Fruit fly (Drosophila melanogaster): ENCODE results near the gene ewg.

The ewg gene

DNA sequence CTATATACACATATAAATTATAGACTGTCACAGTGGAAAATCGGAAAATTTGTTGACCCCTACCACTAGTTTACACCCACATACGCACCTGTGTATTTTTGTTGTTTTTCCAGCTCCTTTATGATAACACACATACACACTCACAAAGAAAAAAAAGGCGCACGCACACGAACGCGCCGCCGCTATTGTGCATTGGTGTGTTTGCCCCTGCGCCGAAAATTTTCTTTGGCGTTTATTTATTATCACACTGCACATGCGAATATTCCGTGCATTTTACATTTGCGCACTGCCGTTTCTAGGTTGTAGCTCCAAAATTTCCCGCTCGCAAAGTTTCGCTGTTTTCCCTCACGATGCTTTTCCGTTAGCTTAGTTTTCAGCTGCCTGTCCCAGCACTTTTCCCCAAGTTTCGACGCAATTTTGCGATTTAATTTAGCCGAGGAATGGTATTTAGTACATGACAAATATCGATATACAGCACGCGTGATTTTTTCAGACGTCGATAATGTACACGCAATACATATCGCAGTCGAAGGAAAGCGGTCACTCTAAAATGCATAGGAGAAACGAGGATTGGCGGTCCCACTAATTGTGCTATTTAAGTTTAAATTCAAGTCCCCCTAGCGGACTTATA, at the start of gene ewg, which contains the start of gene CG3777:
TSS of gene ewg (minus strand) at position 622 of the 631 bp plus-strand sequence.
TSS of gene CG3777 (plus strand) at position 607 of the 631 bp plus-strand sequence.
- TF ChIP-seq noc (tag; optimal IDR thresholded peaks at IDR 0.05), result no peak

DNA sequence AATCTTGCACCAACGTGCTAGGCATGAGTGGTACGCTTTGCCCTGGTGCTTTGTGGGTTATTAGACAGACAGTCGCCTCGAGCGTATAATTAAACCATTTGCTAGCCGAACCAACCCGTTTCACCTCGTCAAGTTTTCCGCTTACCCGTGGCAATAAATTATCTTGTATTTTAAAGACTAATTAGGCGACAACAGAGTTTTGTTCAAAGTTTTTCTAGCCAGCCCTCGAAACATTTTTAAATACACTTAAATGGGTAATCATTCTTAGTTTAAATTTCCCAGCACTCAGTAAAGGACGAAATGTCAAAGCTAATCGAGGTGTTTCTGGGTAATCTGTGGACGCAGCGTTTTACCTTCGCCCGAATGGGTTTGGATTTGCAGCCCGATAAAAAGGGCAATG, 35.3 kb upstream of the ewg start, which contains the start of gene Or1a:
TSS of gene Or1a (plus strand) at position 301 of the 400 bp plus-strand sequence.
- TF ChIP-seq noc (tag; optimal IDR thresholded peaks at IDR 0.05), result no peak

DNA sequence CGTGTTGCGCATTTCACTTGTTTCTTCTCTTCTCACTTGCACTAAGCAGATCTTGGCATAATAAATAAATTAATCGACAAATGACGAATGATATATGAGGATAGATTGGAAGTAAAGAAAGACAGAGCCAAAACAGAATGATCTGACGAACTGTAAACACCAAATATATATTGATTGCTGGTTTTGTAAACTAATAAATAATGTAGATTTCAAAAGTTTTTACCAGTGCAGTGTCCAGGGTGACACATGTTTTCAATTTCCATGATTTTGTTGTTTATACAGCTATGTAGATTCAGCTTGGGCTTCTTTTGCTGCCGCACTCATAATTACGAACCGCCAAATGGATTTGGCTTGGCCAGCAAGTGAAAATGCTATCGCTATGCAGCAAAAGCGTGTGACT, 31.8 kb upstream of the ewg start:
- TF ChIP-seq noc (tag; optimal IDR thresholded peaks at IDR 0.05), result no peak

- TF ChIP-seq noc (tag; optimal IDR thresholded peaks at IDR 0.05), result no peak
Observed at dm6 chrX:307384-307783, 27.9 kb upstream of the ewg start, which contains the start of gene CG12470. TSS of gene CG12470 (plus strand) at chrX:307684.

dm6 chrX:294839-295238, 15.3 kb upstream of the ewg start, which contains the start of gene CG13375:
TSS of gene CG13375 (minus strand) at chrX:294962.
- no peak for TF ChIP-seq noc (tag; optimal IDR thresholded peaks at IDR 0.05)

DNA sequence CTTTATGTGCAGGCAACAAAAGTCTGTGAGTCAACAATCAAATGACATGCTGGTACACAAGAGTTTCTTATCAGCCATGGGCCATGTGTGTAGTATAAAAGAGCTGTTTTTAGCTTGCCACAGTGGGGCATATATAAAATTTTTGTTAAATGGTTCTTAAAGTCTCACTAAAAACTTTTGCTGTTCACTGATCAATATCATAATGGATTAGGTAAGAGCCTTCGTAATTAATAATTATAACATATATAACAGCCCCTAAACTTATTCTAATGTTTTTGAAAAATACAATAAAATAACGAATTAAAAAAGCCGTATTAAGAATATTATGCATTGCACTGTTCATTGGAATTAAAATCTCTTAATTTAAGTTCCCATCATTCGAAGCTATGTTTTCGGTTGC, 13.7 kb upstream of the ewg start:
- TF ChIP-seq noc (tag; optimal IDR thresholded peaks at IDR 0.05), result no peak

DNA sequence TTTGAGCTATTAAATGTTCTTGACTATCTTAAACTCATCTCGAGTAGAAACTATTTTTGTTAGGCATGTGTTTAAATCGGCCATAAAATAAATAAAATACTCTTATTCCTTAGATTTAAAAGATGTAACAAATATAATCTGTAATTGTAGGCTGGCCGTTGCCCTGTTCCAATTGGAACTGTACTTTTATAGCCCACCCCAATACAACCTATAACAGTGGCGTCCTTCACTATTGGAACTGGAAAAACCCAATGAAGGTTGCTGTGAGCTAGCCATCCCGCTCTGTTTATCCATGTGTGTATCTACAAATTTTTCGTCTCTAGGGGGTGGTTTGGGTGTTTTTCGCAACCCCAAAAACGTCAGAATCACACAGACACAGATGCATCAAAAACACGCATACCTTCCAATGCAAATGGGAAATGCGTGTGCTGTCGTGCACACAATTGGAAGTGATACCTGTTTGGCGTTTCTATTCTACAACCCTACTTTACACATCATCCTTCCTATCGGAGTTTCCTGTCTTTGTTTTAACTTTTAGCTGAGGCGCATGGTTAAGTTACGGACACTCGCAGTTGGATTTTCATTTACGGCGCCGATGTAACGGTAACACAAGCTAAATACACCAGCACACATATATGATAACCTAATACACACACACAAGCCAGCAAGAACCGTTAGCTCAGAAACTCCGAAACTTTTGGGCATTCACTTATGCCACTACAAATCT, 985 bp downstream of the ewg start:
- TF ChIP-seq noc (tag; optimal IDR thresholded peaks at IDR 0.05), result no peak

DNA sequence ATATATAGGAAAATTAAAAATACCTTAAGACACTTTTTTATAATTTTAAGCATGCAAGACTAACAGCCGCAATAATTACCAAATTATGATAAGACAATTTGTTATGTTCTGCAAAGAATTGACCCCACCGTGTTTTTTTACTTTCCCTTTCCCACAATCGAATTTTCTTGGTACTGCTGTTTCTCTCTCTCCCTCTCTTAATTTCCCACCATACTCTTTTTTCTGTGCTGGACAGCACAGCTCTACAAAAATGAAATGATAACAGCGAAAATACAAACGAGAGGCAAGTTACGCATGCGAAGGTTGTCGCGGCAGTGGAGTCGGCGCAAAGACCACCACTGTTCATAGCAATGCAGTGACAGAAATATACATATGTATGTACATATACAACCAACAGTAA, 1.6 kb downstream of the ewg start:
- no peak for TF ChIP-seq noc (tag; optimal IDR thresholded peaks at IDR 0.05)

DNA sequence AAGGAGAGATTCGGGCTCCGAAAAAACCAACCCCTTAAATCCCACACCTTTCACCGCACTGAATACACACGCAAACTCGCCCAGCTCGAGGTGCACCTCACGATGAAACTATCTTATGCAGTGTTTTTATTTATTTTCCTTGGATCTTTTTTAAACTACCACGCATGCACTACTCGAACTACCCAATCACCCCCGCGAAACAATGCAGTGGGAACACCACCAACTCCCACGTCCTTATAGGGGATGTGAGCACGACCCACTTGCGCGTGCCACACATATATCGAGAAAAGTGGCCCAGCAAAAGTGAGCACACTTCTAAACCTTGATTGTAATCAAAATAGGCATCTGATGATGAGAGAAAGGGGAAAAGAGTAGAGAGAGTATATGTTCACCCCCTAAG, 2.9 kb downstream of the ewg start:
- no peak for TF ChIP-seq noc (tag; optimal IDR thresholded peaks at IDR 0.05)

DNA sequence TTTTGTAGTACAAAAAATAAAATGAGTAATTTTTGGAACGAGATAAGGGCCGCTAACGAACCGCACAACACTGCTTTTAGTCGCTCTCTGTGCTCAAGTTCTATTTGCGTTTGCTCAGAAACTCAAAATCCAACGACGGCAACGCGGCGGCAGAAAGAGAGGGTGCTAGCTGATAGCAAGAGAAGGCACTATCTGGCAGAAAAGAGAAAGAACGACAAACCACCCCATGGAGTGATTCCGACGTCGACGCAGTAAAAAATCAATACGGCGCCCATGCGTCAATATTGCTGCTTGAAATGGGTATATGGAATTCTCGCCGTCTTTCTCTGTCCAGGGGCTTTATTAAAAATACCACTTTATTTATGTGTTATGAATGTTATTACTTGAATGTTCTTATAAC, 3.5 kb downstream of the ewg start:
- TF ChIP-seq noc (tag; optimal IDR thresholded peaks at IDR 0.05), result no peak

- no peak for TF ChIP-seq noc (tag; optimal IDR thresholded peaks at IDR 0.05)
Observed at dm6 chrX:267979-268378, 11.5 kb downstream of the ewg start.

DNA sequence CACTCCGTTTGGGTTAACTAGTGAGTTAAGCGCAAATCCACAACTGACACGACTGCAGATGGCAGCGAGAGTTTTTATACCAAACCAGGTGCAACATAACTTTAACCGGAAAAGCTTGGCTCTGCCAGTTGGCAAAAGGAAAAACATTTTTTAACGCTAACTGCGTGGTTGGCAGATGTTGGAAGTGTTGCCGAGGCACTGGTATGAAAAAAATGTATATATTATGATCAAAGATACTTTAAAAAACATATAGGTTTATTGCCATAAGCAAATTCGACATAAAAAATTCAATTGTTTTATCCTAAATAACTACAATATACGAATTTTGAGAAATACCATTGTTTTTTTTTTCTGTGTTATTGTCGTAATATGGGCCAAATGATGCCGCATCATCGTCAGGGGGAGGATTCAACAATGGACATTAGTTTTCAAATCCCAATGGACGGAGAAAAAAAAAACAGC, 12.5 kb downstream of the ewg start, which contains the start of gene CG13376:
TSS of gene CG13376 (minus strand) at position 51 of the 462 bp plus-strand sequence.
- TF ChIP-seq noc (tag; optimal IDR thresholded peaks at IDR 0.05), result no peak

dm6 chrX:265692-266091, 13.8 kb downstream of the ewg start:
- no peak for TF ChIP-seq noc (tag; optimal IDR thresholded peaks at IDR 0.05)

- no peak for TF ChIP-seq noc (tag; optimal IDR thresholded peaks at IDR 0.05)
Observed at dm6 chrX:263728-264344, 15.7 kb downstream of the ewg start, which contains the start of gene CG13377. TSS of gene CG13377 (minus strand) at chrX:263999.

DNA sequence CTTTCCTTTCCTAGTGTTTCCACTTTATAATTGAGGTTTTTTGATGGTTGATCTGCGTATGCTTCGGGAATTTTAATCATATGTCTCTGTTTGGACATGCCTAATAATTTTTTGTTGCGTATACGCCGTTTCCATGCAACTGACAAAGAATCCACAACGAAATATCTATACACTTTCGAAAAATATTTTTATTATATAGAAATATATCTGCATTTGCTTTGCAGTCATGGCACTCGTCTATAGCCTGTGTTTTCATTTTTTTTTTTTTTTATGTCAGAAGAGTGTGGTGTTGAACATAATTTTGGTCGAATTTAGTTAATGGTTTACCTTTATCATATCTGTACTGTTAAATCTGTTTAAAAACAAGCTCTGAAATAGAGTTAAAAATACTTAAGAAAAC, 16.7 kb downstream of the ewg start:
- no peak for TF ChIP-seq noc (tag; optimal IDR thresholded peaks at IDR 0.05)

DNA sequence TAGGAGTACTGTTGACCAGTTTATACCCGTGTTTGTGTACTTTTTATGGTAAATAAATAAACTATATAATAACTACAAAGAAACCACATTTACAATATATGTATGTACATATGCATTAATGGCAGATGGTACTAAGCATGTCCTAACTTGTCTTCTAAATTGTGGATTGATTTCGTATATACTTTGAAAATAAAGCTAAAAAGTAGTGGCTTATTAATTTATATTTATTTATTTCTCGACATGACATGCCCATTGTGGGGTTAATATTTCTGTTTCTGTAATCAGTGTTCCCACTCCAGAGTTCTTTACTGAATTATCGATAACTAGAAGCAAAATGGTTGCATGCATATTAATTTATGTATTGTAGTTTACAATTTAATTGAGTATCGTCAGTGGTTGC, 24.1 kb downstream of the ewg start, which contains the start of gene cin:
TSS of gene cin (plus strand) at position 306 of the 400 bp plus-strand sequence.
- TF ChIP-seq noc (tag; optimal IDR thresholded peaks at IDR 0.05), result peak; percentile 57
